Worm (Caenorhabditis elegans): ENCODE results near the gene sgn-1.
A peak's percentile ranks its signal among the peaks of the same experiment; 100 is the strongest.

sgn-1 gene

ce11 chrII:8788752-8789151 is 5.3 kb upstream of the sgn-1 start:
- TF ChIP-seq nhr-85 (tag) (peak; percentile 64), ets-5 (GFP tag; IDR thresholded peaks at IDR 0.05) (no peak), egl-13 (tag; optimal IDR thresholded peaks at IDR 0.05) (no peak), swsn-7 (tag; optimal IDR thresholded peaks at IDR 0.05) (no peak), ceh-63 (GFP tag; optimal IDR thresholded peaks at IDR 0.05) (no peak), sptf-1 (tag; optimal IDR thresholded peaks at IDR 0.05) (no peak), Y116A8C.19 (tag; optimal IDR thresholded peaks at IDR 0.05; ENCODE audit: borderline replicate concordance) (no peak), mef-2 (tag; optimal IDR thresholded peaks at IDR 0.05) (no peak), mab-9 (GFP tag; IDR thresholded peaks at IDR 0.05) (no peak)

DNA sequence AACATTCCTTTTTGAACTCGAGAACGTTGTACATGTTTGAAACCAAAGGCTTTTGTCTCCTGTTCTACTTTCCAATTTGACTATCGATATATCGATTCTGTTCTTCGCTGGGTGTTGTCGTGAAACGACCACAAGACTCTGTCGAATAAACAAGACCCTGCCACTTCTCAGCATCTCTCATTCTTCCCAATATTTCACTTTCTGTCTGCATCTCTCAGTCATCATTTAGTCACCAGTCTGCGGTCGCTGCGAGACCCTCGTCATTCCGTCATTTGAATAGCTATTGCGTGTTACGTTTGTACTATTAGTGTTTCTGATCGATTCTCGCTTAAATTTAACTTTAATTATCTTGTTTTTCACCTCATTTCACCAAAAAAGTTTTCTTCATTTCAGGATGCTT is 3.9 kb upstream of the sgn-1 start:
- TF ChIP-seq swsn-7 (tag; optimal IDR thresholded peaks at IDR 0.05), result peak; percentile 98
- TF ChIP-seq hlh-4 (tag; optimal IDR thresholded peaks at IDR 0.05), result no peak
- peak; percentile 96 for TF ChIP-seq dsc-1 (tag; optimal IDR thresholded peaks at IDR 0.05)
- TF ChIP-seq hpl-2 (GFP tag; optimal IDR thresholded peaks at IDR 0.05), result peak; percentile 86
- TF ChIP-seq vab-15 (tag; optimal IDR thresholded peaks at IDR 0.05), result peak; percentile 87
- peak; percentile 98 for TF ChIP-seq unc-130 (tag; optimal IDR thresholded peaks at IDR 0.05)
- peak; percentile 95 for TF ChIP-seq grh-1 (GFP tag; IDR thresholded peaks at IDR 0.05)
- peak; percentile 96 for TF ChIP-seq skn-1 (tag; optimal IDR thresholded peaks at IDR 0.05)
- peak; percentile 88 to 94 for TF ChIP-seq lin-35 (GFP tag; optimal IDR thresholded peaks at IDR 0.05)
- TF ChIP-seq aly-2 (tag; optimal IDR thresholded peaks at IDR 0.05), result peak; percentile 74
- TF ChIP-seq lir-3 (tag; optimal IDR thresholded peaks at IDR 0.05; ENCODE audit: poor library complexity), result peak; percentile 90
- peak; percentile 94 for TF ChIP-seq ceh-8 (GFP tag; optimal IDR thresholded peaks at IDR 0.05)
- TF ChIP-seq sox-4 (tag; optimal IDR thresholded peaks at IDR 0.05), result peak; percentile 85
- TF ChIP-seq mdl-1 (tag; optimal IDR thresholded peaks at IDR 0.05), result peak in 1 of 2 experiments; percentile 94
- no peak for TF ChIP-seq hlh-17 (GFP tag; optimal IDR thresholded peaks at IDR 0.05; ENCODE audit: borderline replicate concordance)
- TF ChIP-seq fkh-10 (GFP tag; optimal IDR thresholded peaks at IDR 0.05), result peak; percentile 75
- peak; percentile 77 to 83 (median 81) for TF ChIP-seq dpl-1 (GFP tag; optimal IDR thresholded peaks at IDR 0.05)
- peak; percentile 93 for TF ChIP-seq egl-13 (tag; optimal IDR thresholded peaks at IDR 0.05)
- peak; percentile 90 to 93 for TF ChIP-seq efl-1 (optimal IDR thresholded peaks at IDR 0.05)
- TF ChIP-seq efl-1 (GFP tag; optimal IDR thresholded peaks at IDR 0.05 in 1 of 2), result peak; percentile 78 to 98
- no peak for TF ChIP-seq ets-5 (GFP tag; IDR thresholded peaks at IDR 0.05)
- TF ChIP-seq ceh-63 (GFP tag; optimal IDR thresholded peaks at IDR 0.05), result peak; percentile 18
- peak; percentile 93 for TF ChIP-seq pax-3 (tag; optimal IDR thresholded peaks at IDR 0.05)
- peak; percentile 61 for TF ChIP-seq F16B12.6 (tag; optimal IDR thresholded peaks at IDR 0.05)
- no peak for TF ChIP-seq sptf-1 (tag; optimal IDR thresholded peaks at IDR 0.05)
- peak; percentile 43 for TF ChIP-seq nhr-28 (tag; optimal IDR thresholded peaks at IDR 0.05)
- peak; percentile 94 for TF ChIP-seq rnt-1 (tag; optimal IDR thresholded peaks at IDR 0.05)
- peak; percentile 97 for TF ChIP-seq ztf-4 (tag; optimal IDR thresholded peaks at IDR 0.05)
- TF ChIP-seq nhr-76 (tag; optimal IDR thresholded peaks at IDR 0.05), result no peak
- TF ChIP-seq xbp-1 (tag; optimal IDR thresholded peaks at IDR 0.05), result peak; percentile 96
- TF ChIP-seq alr-1 (tag; optimal IDR thresholded peaks at IDR 0.05; ENCODE audit: borderline replicate concordance), result no peak
- TF ChIP-seq lsy-2 (tag; optimal IDR thresholded peaks at IDR 0.05), result peak; percentile 93 to 94
- no peak for TF ChIP-seq unc-30 (tag; optimal IDR thresholded peaks at IDR 0.05)
- TF ChIP-seq irx-1 (tag; optimal IDR thresholded peaks at IDR 0.05), result peak; percentile 94
- no peak for TF ChIP-seq nhr-12 (tag; optimal IDR thresholded peaks at IDR 0.05)
- TF ChIP-seq nhr-47 (tag; optimal IDR thresholded peaks at IDR 0.05), result peak; percentile 97
- peak; percentile 33 for TF ChIP-seq Y116A8C.19 (tag; optimal IDR thresholded peaks at IDR 0.05; ENCODE audit: borderline replicate concordance)
- TF ChIP-seq snpc-4 (tag; optimal IDR thresholded peaks at IDR 0.05), result peak; percentile 68
- TF ChIP-seq unc-98 (GFP tag; IDR thresholded peaks at IDR 0.05), result no peak
- peak; percentile 89 for TF ChIP-seq nhr-237 (tag; optimal IDR thresholded peaks at IDR 0.05)
- no peak for TF ChIP-seq pag-3 (tag; optimal IDR thresholded peaks at IDR 0.05; ENCODE audit: borderline replicate concordance, insufficient read depth)
- TF ChIP-seq egl-27 (tag; optimal IDR thresholded peaks at IDR 0.05), result no peak
- TF ChIP-seq ceh-82 (tag; optimal IDR thresholded peaks at IDR 0.05), result peak; percentile 75 to 89 (median 82)
- peak; percentile 90 for TF ChIP-seq fos-1 (tag; optimal IDR thresholded peaks at IDR 0.05)
- TF ChIP-seq snu-23 (GFP tag; optimal IDR thresholded peaks at IDR 0.05), result peak; percentile 99
- peak; percentile 98 for TF ChIP-seq mep-1 (tag; optimal IDR thresholded peaks at IDR 0.05)
- TF ChIP-seq sup-37 (GFP tag; optimal IDR thresholded peaks at IDR 0.05), result peak; percentile 79

Data from whole organism, L1 larva.